Fruit fly (Drosophila melanogaster): Measurements from ENCODE around the gene CG2909.
A peak's percentile ranks its signal among the peaks of the same experiment; 100 is the strongest.

Gene CG2909

DNA sequence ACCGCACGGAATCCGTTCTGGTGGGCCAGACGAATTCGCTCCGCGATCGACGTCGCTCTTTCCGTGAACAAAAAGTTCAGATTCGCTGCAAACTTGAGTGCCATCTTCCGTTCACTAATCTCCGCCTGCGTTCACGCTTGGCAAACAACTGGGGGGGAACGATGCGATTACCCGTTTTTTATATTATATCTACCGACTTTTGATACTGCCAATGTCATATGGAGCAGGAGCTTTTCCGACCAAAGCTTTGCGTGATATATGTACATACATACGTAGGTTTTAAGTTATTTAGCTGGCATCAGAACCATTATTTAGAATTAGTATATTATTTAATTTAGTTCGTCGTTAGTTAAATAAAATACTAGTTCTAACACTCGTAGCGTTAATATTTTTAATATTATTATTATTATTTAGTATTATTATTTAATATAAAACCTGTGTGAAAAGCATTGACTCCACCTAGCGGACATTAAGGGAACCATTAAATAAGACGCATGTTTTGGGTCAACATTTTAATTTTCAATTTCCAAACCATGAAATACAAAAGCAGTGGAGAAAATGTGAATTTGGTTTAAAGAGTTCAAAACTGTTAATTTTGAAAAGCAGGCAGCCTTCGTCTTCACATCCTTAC, 3.5 kb downstream of the CG2909 start, which contains the start of gene Gip:
TSS of gene Gip (minus strand) at position 214 of the 631 bp plus-strand sequence.
- peak; percentile 81 for TF ChIP-seq kay (GFP tag; ENCODE audit: borderline replicate concordance)
- peak; percentile 62 for TF ChIP-seq CG11617 (GFP tag; optimal IDR thresholded peaks at IDR 0.05)
- TF ChIP-seq Hr96 (GFP tag; optimal IDR thresholded peaks at IDR 0.05) = no peak
- TF ChIP-seq CG12768 (GFP tag; optimal IDR thresholded peaks at IDR 0.05) = peak; percentile 61
- no peak for TF ChIP-seq toe (GFP tag; optimal IDR thresholded peaks at IDR 0.05)
- TF ChIP-seq CG33017 (tag; optimal IDR thresholded peaks at IDR 0.05) = peak; percentile 49
- no peak for TF ChIP-seq cnc (optimal IDR thresholded peaks at IDR 0.05)
- TF ChIP-seq Crg-1 (GFP tag; optimal IDR thresholded peaks at IDR 0.05) = peak; percentile 38
- peak; percentile 89 for TF ChIP-seq pad (GFP tag; optimal IDR thresholded peaks at IDR 0.05)
- TF ChIP-seq tj (GFP tag; optimal IDR thresholded peaks at IDR 0.05) = peak; percentile 61
- TF ChIP-seq Clk (GFP tag; optimal IDR thresholded peaks at IDR 0.05) = no peak
- peak; percentile 71 for TF ChIP-seq CG7101 (tag; optimal IDR thresholded peaks at IDR 0.05)
- TF ChIP-seq bab1 (GFP tag; optimal IDR thresholded peaks at IDR 0.05) = peak; percentile 85
- peak; percentile 71 for TF ChIP-seq ovo (GFP tag; optimal IDR thresholded peaks at IDR 0.05)
- peak; percentile 83 for TF ChIP-seq Mnt (GFP tag; optimal IDR thresholded peaks at IDR 0.05)
- TF ChIP-seq cic (GFP tag; optimal IDR thresholded peaks at IDR 0.05) = peak; percentile 50
- peak; percentile 10 for TF ChIP-seq CG1620 (GFP tag; optimal IDR thresholded peaks at IDR 0.05)
- peak; percentile 55 for TF ChIP-seq CG14711 (tag; optimal IDR thresholded peaks at IDR 0.05)

dm6 chrX:10331718-10332117, 5.5 kb downstream of the CG2909 start, which contains the start of gene CG15306:
Gene CG15306, minus strand, starts transcription at chrX:10331818.
- TF ChIP-seq toe (GFP tag; optimal IDR thresholded peaks at IDR 0.05) = no peak
- TF ChIP-seq Crg-1 (GFP tag; optimal IDR thresholded peaks at IDR 0.05) = no peak
- no peak for TF ChIP-seq CG11617 (GFP tag; optimal IDR thresholded peaks at IDR 0.05)
- no peak for TF ChIP-seq kay (GFP tag; ENCODE audit: borderline replicate concordance)
- TF ChIP-seq cnc (optimal IDR thresholded peaks at IDR 0.05) = no peak
- TF ChIP-seq ovo (GFP tag; optimal IDR thresholded peaks at IDR 0.05) = no peak
- TF ChIP-seq tj (GFP tag; optimal IDR thresholded peaks at IDR 0.05) = no peak
- TF ChIP-seq Clk (GFP tag; optimal IDR thresholded peaks at IDR 0.05) = no peak
- no peak for TF ChIP-seq CG14711 (tag; optimal IDR thresholded peaks at IDR 0.05)
- no peak for TF ChIP-seq CG7101 (tag; optimal IDR thresholded peaks at IDR 0.05)
- no peak for TF ChIP-seq bab1 (GFP tag; optimal IDR thresholded peaks at IDR 0.05)

dm6 chrX:10333352-10333751, 7.1 kb downstream of the CG2909 start, which contains the start of gene CG43740:
Gene CG43740, plus strand, starts transcription at chrX:10333652.
- TF ChIP-seq CG33017 (tag; optimal IDR thresholded peaks at IDR 0.05) = no peak
- TF ChIP-seq Hr96 (GFP tag; optimal IDR thresholded peaks at IDR 0.05) = no peak
- TF ChIP-seq kay (GFP tag; ENCODE audit: borderline replicate concordance) = no peak
- no peak for TF ChIP-seq tj (GFP tag; optimal IDR thresholded peaks at IDR 0.05)
- no peak for TF ChIP-seq CG11617 (GFP tag; optimal IDR thresholded peaks at IDR 0.05)
- no peak for TF ChIP-seq CG5204 (GFP tag; optimal IDR thresholded peaks at IDR 0.05)
- no peak for TF ChIP-seq ovo (GFP tag; optimal IDR thresholded peaks at IDR 0.05)
- no peak for TF ChIP-seq cnc (optimal IDR thresholded peaks at IDR 0.05)
- no peak for TF ChIP-seq Mnt (GFP tag; optimal IDR thresholded peaks at IDR 0.05)
- TF ChIP-seq CG14711 (tag; optimal IDR thresholded peaks at IDR 0.05) = no peak
- TF ChIP-seq bab1 (GFP tag; optimal IDR thresholded peaks at IDR 0.05) = no peak
- no peak for TF ChIP-seq toe (GFP tag; optimal IDR thresholded peaks at IDR 0.05)
- TF ChIP-seq CG7045 (GFP tag; optimal IDR thresholded peaks at IDR 0.05) = no peak
- TF ChIP-seq pad (GFP tag; optimal IDR thresholded peaks at IDR 0.05) = no peak

- TF ChIP-seq Hr96 (GFP tag; optimal IDR thresholded peaks at IDR 0.05) = no peak
- no peak for TF ChIP-seq CG5204 (GFP tag; optimal IDR thresholded peaks at IDR 0.05)
- TF ChIP-seq toe (GFP tag; optimal IDR thresholded peaks at IDR 0.05) = no peak
Observed at dm6 chrX:10340492-10340891, 14.2 kb downstream of the CG2909 start.

- TF ChIP-seq CG33017 (tag; optimal IDR thresholded peaks at IDR 0.05) (no peak), tj (GFP tag; optimal IDR thresholded peaks at IDR 0.05) (peak; percentile 98)
Observed at dm6 chrX:10347979-10348692, 21.9 kb downstream of the CG2909 start.

DNA sequence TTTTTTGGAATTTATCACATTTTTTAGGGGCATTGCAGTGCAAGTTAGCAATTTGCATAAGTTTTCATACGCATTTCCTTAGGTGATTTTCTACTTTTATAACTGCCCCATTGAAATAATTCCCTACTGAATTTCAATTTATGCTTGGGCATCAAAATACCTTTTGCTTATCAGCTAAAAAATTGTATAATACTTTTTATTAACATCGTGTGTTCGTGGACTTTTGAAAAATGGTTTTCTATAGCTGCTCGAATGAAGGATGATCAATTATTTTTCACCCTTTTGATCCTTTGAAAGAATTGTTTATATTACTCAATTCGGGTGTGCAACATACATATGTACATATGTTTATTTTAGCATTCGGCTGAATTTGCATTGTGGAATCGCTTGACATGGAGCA, 35.9 kb downstream of the CG2909 start:
- no peak for TF ChIP-seq CG7101 (tag; optimal IDR thresholded peaks at IDR 0.05)
- peak; percentile 92 for TF ChIP-seq tj (GFP tag; optimal IDR thresholded peaks at IDR 0.05)
- TF ChIP-seq ovo (GFP tag; optimal IDR thresholded peaks at IDR 0.05) = no peak
- TF ChIP-seq Clk (GFP tag; optimal IDR thresholded peaks at IDR 0.05) = no peak
- no peak for TF ChIP-seq CG7045 (GFP tag; optimal IDR thresholded peaks at IDR 0.05)
- TF ChIP-seq kay (GFP tag; ENCODE audit: borderline replicate concordance) = peak; percentile 39
